Fruit fly (Drosophila melanogaster): ENCODE measurements around the gene Peritrophin-15b.

DNA sequence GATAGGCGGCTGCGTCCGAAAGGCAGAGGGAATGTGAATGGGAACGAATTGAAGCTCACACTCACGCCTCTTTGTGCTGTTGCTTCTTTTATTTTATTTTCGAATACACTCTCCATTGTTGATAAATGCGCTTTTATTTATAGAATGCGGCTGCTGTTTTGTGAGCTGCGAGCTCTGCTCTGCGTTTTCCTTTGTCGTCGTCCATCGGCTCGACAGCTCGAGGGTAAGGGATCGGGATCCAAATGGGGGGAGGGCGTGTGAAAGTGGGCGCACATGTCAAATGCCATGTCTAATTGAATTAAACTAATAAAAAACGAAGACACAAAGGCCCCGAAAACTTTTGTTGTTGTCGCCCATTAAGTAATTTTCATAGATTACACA lies 29.3 kb upstream of the Peritrophin-15b start:
- TF ChIP-seq CG8765 (GFP tag; IDR thresholded peaks at IDR 0.05) (no peak), CG10431 (GFP tag; optimal IDR thresholded peaks at IDR 0.05) (no peak), Ptx1 (GFP tag; IDR thresholded peaks at IDR 0.05) (no peak), Sox102F (GFP tag; optimal IDR thresholded peaks at IDR 0.05) (no peak), CG6791 (GFP tag; IDR thresholded peaks at IDR 0.05; ENCODE audit: partially characterized antibody) (no peak), CG17612 (GFP tag; IDR thresholded peaks at IDR 0.05) (no peak), hth (optimal IDR thresholded peaks at IDR 0.05) (no peak)
